Worm (Caenorhabditis elegans): ENCODE results near the gene R11H6.4.

R11H6.4 gene

ce11 chrV:14648825-14649224, 39.1 kb downstream of the R11H6.4 start:
- TF ChIP-seq dao-5 (tag; optimal IDR thresholded peaks at IDR 0.05) (no peak), W03F9.2 (tag; optimal IDR thresholded peaks at IDR 0.05) (no peak), him-1 (tag; optimal IDR thresholded peaks at IDR 0.05) (no peak)

- TF ChIP-seq him-1 (tag; optimal IDR thresholded peaks at IDR 0.05) (peak; percentile 9), W03F9.2 (tag; optimal IDR thresholded peaks at IDR 0.05) (no peak), dao-5 (tag; optimal IDR thresholded peaks at IDR 0.05) (no peak)
These were observed 40.2 kb downstream of the R11H6.4 start for ce11 chrV:14649929-14650328.

DNA sequence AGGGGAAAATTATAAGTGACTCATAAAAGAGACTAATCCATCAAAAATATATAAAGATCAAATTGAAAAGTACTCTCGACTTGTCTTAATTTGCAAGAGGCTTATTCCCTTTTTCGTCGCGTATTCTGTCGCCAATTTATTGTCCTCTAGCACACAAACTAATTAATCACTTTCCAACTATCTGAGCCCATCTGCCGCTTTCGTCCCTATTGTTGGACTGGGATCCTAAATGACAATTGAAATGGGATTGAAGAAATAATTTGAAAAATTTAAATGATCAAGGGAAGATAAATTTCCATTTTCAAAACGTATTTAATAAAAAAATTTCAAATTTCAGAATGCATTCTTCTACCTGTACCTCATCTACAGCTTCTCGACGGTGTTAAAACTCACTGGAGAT, 40.9 kb downstream of the R11H6.4 start:
- TF ChIP-seq W03F9.2 (tag; optimal IDR thresholded peaks at IDR 0.05) (no peak), him-1 (tag; optimal IDR thresholded peaks at IDR 0.05) (no peak), dao-5 (tag; optimal IDR thresholded peaks at IDR 0.05) (no peak)

- TF ChIP-seq dao-5 (tag; optimal IDR thresholded peaks at IDR 0.05) (no peak), W03F9.2 (tag; optimal IDR thresholded peaks at IDR 0.05) (no peak), him-1 (tag; optimal IDR thresholded peaks at IDR 0.05) (no peak)
These were observed 45.9 kb downstream of the R11H6.4 start for ce11 chrV:14655689-14656088.

DNA sequence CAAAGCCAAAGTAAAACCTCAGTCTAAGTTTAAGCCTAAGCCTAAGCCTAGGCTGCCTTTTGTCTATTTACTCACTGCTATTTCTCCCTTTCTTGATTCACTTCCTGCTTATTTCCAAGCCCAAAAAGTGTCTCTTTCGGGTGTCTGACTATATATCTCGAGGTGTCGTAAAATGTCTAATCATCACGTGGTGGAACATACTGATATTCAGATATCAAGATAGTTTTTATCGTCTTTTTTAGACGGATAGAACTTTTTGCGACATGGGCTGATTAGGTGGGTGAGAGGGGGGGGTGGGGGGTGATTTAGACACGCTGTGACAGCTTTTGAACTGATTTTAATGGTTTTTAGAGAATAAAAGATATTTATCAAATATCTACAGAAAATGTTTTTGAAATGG, 47.2 kb downstream of the R11H6.4 start:
- TF ChIP-seq dao-5 (tag; optimal IDR thresholded peaks at IDR 0.05) (no peak), W03F9.2 (tag; optimal IDR thresholded peaks at IDR 0.05) (no peak), him-1 (tag; optimal IDR thresholded peaks at IDR 0.05) (no peak)

- no peak for TF ChIP-seq him-1 (tag; optimal IDR thresholded peaks at IDR 0.05)
- no peak for TF ChIP-seq W03F9.2 (tag; optimal IDR thresholded peaks at IDR 0.05)
- TF ChIP-seq dao-5 (tag; optimal IDR thresholded peaks at IDR 0.05), result no peak
These were observed 48.4 kb downstream of the R11H6.4 start, which contains the start of gene slc-25A29 for ce11 chrV:14658131-14658530. Gene slc-25A29 (minus strand): TSS chrV:14658175.

DNA sequence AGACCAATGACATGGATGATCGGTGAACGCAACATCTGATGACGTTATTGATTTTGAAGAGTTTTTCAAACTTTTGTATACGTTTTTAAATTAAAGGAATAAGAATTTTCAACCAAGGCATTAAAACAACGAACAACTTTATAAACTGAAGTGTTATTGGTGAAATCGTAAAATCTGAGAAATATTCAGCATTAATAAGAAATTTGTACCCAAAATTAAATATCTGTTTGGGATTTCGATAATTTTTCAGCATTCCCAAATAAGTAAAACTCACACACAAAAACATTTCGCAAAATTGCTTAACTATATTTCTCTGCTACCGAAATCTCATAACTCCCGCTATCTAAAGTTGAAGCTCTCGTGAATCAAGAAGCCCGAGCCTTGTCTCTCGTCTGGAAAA, 49.9 kb downstream of the R11H6.4 start:
- TF ChIP-seq dao-5 (tag; optimal IDR thresholded peaks at IDR 0.05), result no peak
- no peak for TF ChIP-seq him-1 (tag; optimal IDR thresholded peaks at IDR 0.05)
- TF ChIP-seq W03F9.2 (tag; optimal IDR thresholded peaks at IDR 0.05), result no peak

Data from whole organism, L4/young adult.